Worm (Caenorhabditis elegans): ENCODE data around the gene cif-1.

ce11 chrIV:4751814-4752213, 41.3 kb upstream of the cif-1 start, which contains the start of gene Y17G9B.4:
- TF ChIP-seq nhr-21 (tag; optimal IDR thresholded peaks at IDR 0.05) (no peak), ceh-16 (tag; optimal IDR thresholded peaks at IDR 0.05) (no peak), fos-1 (tag; optimal IDR thresholded peaks at IDR 0.05) (no peak), sma-9 (GFP tag; optimal IDR thresholded peaks at IDR 0.05) (no peak), sma-9 (tag; optimal IDR thresholded peaks at IDR 0.05) (no peak), unc-62 (GFP tag; optimal IDR thresholded peaks at IDR 0.05) (no peak), zag-1 (tag; optimal IDR thresholded peaks at IDR 0.05) (no peak), C34F6.9 (tag; optimal IDR thresholded peaks at IDR 0.05) (no peak), ZK546.5 (tag; optimal IDR thresholded peaks at IDR 0.05) (no peak), egl-27 (tag; optimal IDR thresholded peaks at IDR 0.05) (no peak), nhr-25 (tag; optimal IDR thresholded peaks at IDR 0.05) (no peak), nhr-11 (tag; optimal IDR thresholded peaks at IDR 0.05) (no peak), ztf-11 (tag; optimal IDR thresholded peaks at IDR 0.05) (no peak), ama-1 (optimal IDR thresholded peaks at IDR 0.05) (no peak), nhr-12 (tag; optimal IDR thresholded peaks at IDR 0.05) (no peak)

Measured in whole organism, L2 larva.